Fruit fly (Drosophila melanogaster): Measurements from ENCODE around the gene CG32152.

CG32152 gene

dm6 chr3L:16189058-16189924 lies 45.5 kb upstream of the CG32152 start:
- TF ChIP-seq CG32264 (GFP tag; optimal IDR thresholded peaks at IDR 0.05) (no peak), OdsH (GFP tag; optimal IDR thresholded peaks at IDR 0.05) (no peak), woc (GFP tag; optimal IDR thresholded peaks at IDR 0.05) (peak; percentile 62), Mio (GFP tag; optimal IDR thresholded peaks at IDR 0.05) (no peak), foxo (GFP tag; optimal IDR thresholded peaks at IDR 0.05) (peak in 1 of 2 experiments; percentile 60), psq (GFP tag; optimal IDR thresholded peaks at IDR 0.05) (peak; percentile 35), Myc (optimal IDR thresholded peaks at IDR 0.05) (no peak), h (GFP tag; optimal IDR thresholded peaks at IDR 0.05) (peak; percentile 14), fru (GFP tag; optimal IDR thresholded peaks at IDR 0.05) (no peak), lola (GFP tag; optimal IDR thresholded peaks at IDR 0.05) (no peak), tai (GFP tag; optimal IDR thresholded peaks at IDR 0.05) (no peak), CG9705 (GFP tag; optimal IDR thresholded peaks at IDR 0.05) (no peak), pan (optimal IDR thresholded peaks at IDR 0.05) (no peak), Sp1 (GFP tag; optimal IDR thresholded peaks at IDR 0.05) (peak; percentile 46), HLH106 (tag; optimal IDR thresholded peaks at IDR 0.05) (peak; percentile 50), Dif (GFP tag; optimal IDR thresholded peaks at IDR 0.05; ENCODE audit: partially characterized antibody) (no peak), Rel (GFP tag; optimal IDR thresholded peaks at IDR 0.05) (no peak), Rel (tag; optimal IDR thresholded peaks at IDR 0.05) (no peak), brk (GFP tag; optimal IDR thresholded peaks at IDR 0.05) (no peak)

dm6 chr3L:16183493-16183892 lies 39.7 kb upstream of the CG32152 start:
- TF ChIP-seq usp (GFP tag; optimal IDR thresholded peaks at IDR 0.05), result no peak
- TF ChIP-seq CrebA (GFP tag; optimal IDR thresholded peaks at IDR 0.05; ENCODE audit: borderline replicate concordance), result no peak
- TF ChIP-seq brk (GFP tag; optimal IDR thresholded peaks at IDR 0.05), result no peak
- no peak for TF ChIP-seq Myc (optimal IDR thresholded peaks at IDR 0.05)
- no peak for TF ChIP-seq Dif (GFP tag; optimal IDR thresholded peaks at IDR 0.05; ENCODE audit: partially characterized antibody)
- TF ChIP-seq fru (GFP tag; optimal IDR thresholded peaks at IDR 0.05), result no peak
- TF ChIP-seq h (GFP tag; optimal IDR thresholded peaks at IDR 0.05), result no peak
- no peak for TF ChIP-seq Sp1 (GFP tag; optimal IDR thresholded peaks at IDR 0.05)
- no peak for TF ChIP-seq dl (GFP tag; optimal IDR thresholded peaks at IDR 0.05; ENCODE audit: insufficient read depth in 1 of 2, partially characterized antibody in 2 of 2)
- TF ChIP-seq HLH106 (tag; optimal IDR thresholded peaks at IDR 0.05), result no peak
- TF ChIP-seq Mio (GFP tag; optimal IDR thresholded peaks at IDR 0.05), result no peak
- TF ChIP-seq sage (GFP tag; optimal IDR thresholded peaks at IDR 0.05), result no peak
- no peak for TF ChIP-seq lola (GFP tag; optimal IDR thresholded peaks at IDR 0.05)
- no peak for TF ChIP-seq br (GFP tag; optimal IDR thresholded peaks at IDR 0.05)
- no peak for TF ChIP-seq foxo (GFP tag; optimal IDR thresholded peaks at IDR 0.05)
- TF ChIP-seq N (GFP tag; optimal IDR thresholded peaks at IDR 0.05), result no peak
- no peak for TF ChIP-seq Rel (GFP tag; optimal IDR thresholded peaks at IDR 0.05)
- no peak for TF ChIP-seq Rel (tag; optimal IDR thresholded peaks at IDR 0.05)
- no peak for TF ChIP-seq Vsx2 (GFP tag; optimal IDR thresholded peaks at IDR 0.05; ENCODE audit: partially characterized antibody)
- TF ChIP-seq psq (GFP tag; optimal IDR thresholded peaks at IDR 0.05), result no peak

- TF ChIP-seq h (GFP tag; optimal IDR thresholded peaks at IDR 0.05) (peak; percentile 64), Dif (GFP tag; optimal IDR thresholded peaks at IDR 0.05; ENCODE audit: partially characterized antibody) (no peak), sv (GFP tag; optimal IDR thresholded peaks at IDR 0.05) (no peak), sage (GFP tag; optimal IDR thresholded peaks at IDR 0.05) (peak; percentile 20), CrebA (GFP tag; optimal IDR thresholded peaks at IDR 0.05; ENCODE audit: borderline replicate concordance) (no peak), foxo (GFP tag; optimal IDR thresholded peaks at IDR 0.05) (peak in 1 of 2 experiments; percentile 60), GATAd (GFP tag; optimal IDR thresholded peaks at IDR 0.05) (no peak), tai (GFP tag; optimal IDR thresholded peaks at IDR 0.05) (peak; percentile 32), Vsx2 (GFP tag; optimal IDR thresholded peaks at IDR 0.05; ENCODE audit: partially characterized antibody) (peak; percentile 9), pan (optimal IDR thresholded peaks at IDR 0.05) (no peak), OdsH (GFP tag; optimal IDR thresholded peaks at IDR 0.05) (peak; percentile 41), jim (GFP tag; optimal IDR thresholded peaks at IDR 0.05) (no peak), lola (GFP tag; optimal IDR thresholded peaks at IDR 0.05) (no peak), usp (GFP tag; optimal IDR thresholded peaks at IDR 0.05) (no peak), ey (GFP tag; optimal IDR thresholded peaks at IDR 0.05) (peak; percentile 58), br (GFP tag; optimal IDR thresholded peaks at IDR 0.05) (no peak), dmrt93B (GFP tag; optimal IDR thresholded peaks at IDR 0.05) (peak; percentile 17), fru (GFP tag; optimal IDR thresholded peaks at IDR 0.05) (peak; percentile 58), CG32264 (GFP tag; optimal IDR thresholded peaks at IDR 0.05) (no peak), Myc (optimal IDR thresholded peaks at IDR 0.05) (no peak), Rel (GFP tag; optimal IDR thresholded peaks at IDR 0.05) (peak; percentile 3), Rel (tag; optimal IDR thresholded peaks at IDR 0.05) (no peak), Mio (GFP tag; optimal IDR thresholded peaks at IDR 0.05) (no peak), CG9705 (GFP tag; optimal IDR thresholded peaks at IDR 0.05) (peak; percentile 25), rgr (GFP tag; optimal IDR thresholded peaks at IDR 0.05) (peak; percentile 56), Hr83 (GFP tag; optimal IDR thresholded peaks at IDR 0.05; ENCODE audit: poor library complexity, severe bottlenecking) (no peak), Dfd (GFP tag; optimal IDR thresholded peaks at IDR 0.05) (peak; percentile 52), brk (GFP tag; optimal IDR thresholded peaks at IDR 0.05) (peak; percentile 33), dl (GFP tag; optimal IDR thresholded peaks at IDR 0.05; ENCODE audit: insufficient read depth in 1 of 2, partially characterized antibody in 2 of 2) (no peak), N (GFP tag; optimal IDR thresholded peaks at IDR 0.05) (no peak), Hr78 (GFP tag; optimal IDR thresholded peaks at IDR 0.05) (no peak), woc (GFP tag; optimal IDR thresholded peaks at IDR 0.05) (peak; percentile 39), Hnf4 (GFP tag; optimal IDR thresholded peaks at IDR 0.05) (peak; percentile 24), Sp1 (GFP tag; optimal IDR thresholded peaks at IDR 0.05) (peak; percentile 56), Abd-B (GFP tag; optimal IDR thresholded peaks at IDR 0.05) (no peak)
These were observed 39.0 kb upstream of the CG32152 start for dm6 chr3L:16182633-16183462.

All from whole organism, wandering third instar larva.